Fruit fly (Drosophila melanogaster): Measurements from ENCODE around the gene GlcAT-S.

GlcAT-S gene

DNA sequence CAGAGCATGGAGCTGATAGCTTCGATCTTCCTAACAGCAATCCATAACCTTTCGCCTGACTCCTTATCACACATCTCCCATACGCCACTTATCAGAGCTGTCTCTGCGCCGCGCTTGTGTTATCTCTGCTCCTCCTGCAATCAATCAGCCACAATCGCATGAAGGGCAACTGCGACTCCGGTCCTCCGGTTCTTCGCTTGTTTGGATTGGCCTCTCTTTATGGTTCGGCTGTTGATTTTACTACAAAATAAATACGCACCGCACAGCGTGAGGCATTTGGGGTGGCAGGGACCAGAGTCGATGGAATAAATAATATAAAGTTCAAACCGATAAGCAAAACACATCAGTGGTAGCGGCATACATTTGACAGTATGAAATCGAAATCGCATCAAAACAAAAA lies 16.8 kb downstream of the GlcAT-S start (continued):
- no peak; the same call in 1 of the 2 replicates for TF ChIP-seq ssp (GFP tag; IDR thresholded peaks at IDR 0.05)
- no peak for TF ChIP-seq twi (tag; optimal IDR thresholded peaks at IDR 0.05)
- TF ChIP-seq CG13775 (GFP tag; optimal IDR thresholded peaks at IDR 0.05) = peak; percentile 12
- TF ChIP-seq sqz (GFP tag; optimal IDR thresholded peaks at IDR 0.05) = peak; percentile 60
- peak in 1 of 2 experiments; percentile 63 for TF ChIP-seq dpn (GFP tag; optimal IDR thresholded peaks at IDR 0.05)
- peak; percentile 42; the same call in 1 of the 2 replicates for TF ChIP-seq peb (GFP tag; IDR thresholded peaks at IDR 0.05)
- peak; percentile 31; the same call in 1 of the 2 replicates for TF ChIP-seq CG1024 (GFP tag; IDR thresholded peaks at IDR 0.05)
- no peak for TF ChIP-seq BEAF-32 (GFP tag; optimal IDR thresholded peaks at IDR 0.05)
- TF ChIP-seq fd96Cb (tag; optimal IDR thresholded peaks at IDR 0.05) = peak; percentile 47
- TF ChIP-seq Ets65A (GFP tag) = peak; percentile 87
- peak; percentile 1 for TF ChIP-seq disco-r (GFP tag; optimal IDR thresholded peaks at IDR 0.05)
- no peak for TF ChIP-seq tll (GFP tag; optimal IDR thresholded peaks at IDR 0.05)
- peak; percentile 67; the same call in 1 of the 3 replicates for TF ChIP-seq gce (GFP tag; IDR thresholded peaks at IDR 0.05)
- peak; percentile 54 for TF ChIP-seq CG17568 (GFP tag; optimal IDR thresholded peaks at IDR 0.05)
- peak; percentile 52 for TF ChIP-seq Nf-YB (GFP tag; optimal IDR thresholded peaks at IDR 0.05)
- TF ChIP-seq CG12744 (GFP tag; optimal IDR thresholded peaks at IDR 0.05) = no peak
- peak; percentile 20 for TF ChIP-seq exex (tag; optimal IDR thresholded peaks at IDR 0.05)
- TF ChIP-seq CG13624 (GFP tag; optimal IDR thresholded peaks at IDR 0.05) = no peak
- TF ChIP-seq CG6854 (GFP tag; optimal IDR thresholded peaks at IDR 0.05) = no peak
- no peak for TF ChIP-seq cato (GFP tag; optimal IDR thresholded peaks at IDR 0.05; ENCODE audit: borderline replicate concordance)
- peak; percentile 24 for TF ChIP-seq pros (GFP tag; optimal IDR thresholded peaks at IDR 0.05)
- peak; percentile 71 for TF ChIP-seq CG17359 (tag; optimal IDR thresholded peaks at IDR 0.05)
- TF ChIP-seq CG16813 (GFP tag; IDR thresholded peaks at IDR 0.05; ENCODE audit: partially characterized antibody) = no peak
- peak; percentile 84 for TF ChIP-seq Awh (GFP tag; IDR thresholded peaks at IDR 0.05)
- TF ChIP-seq CG11560 (tag; IDR thresholded peaks at IDR 0.05) = no peak
- TF ChIP-seq Sox102F (GFP tag; optimal IDR thresholded peaks at IDR 0.05) = no peak
- peak in 1 of 2 experiments; percentile 70 for TF ChIP-seq Hr51 (GFP tag; optimal IDR thresholded peaks at IDR 0.05)
- TF ChIP-seq chn (GFP tag; optimal IDR thresholded peaks at IDR 0.05) = peak; percentile 40
- TF ChIP-seq CG8388 (GFP tag; optimal IDR thresholded peaks at IDR 0.05) = no peak
- peak; percentile 77 for TF ChIP-seq CG15601 (tag; optimal IDR thresholded peaks at IDR 0.05)
- peak; percentile 57 for TF ChIP-seq Sox100B (GFP tag; optimal IDR thresholded peaks at IDR 0.05)
- TF ChIP-seq HLH3B (GFP tag; IDR thresholded peaks at IDR 0.05) = peak; percentile 66; the same call in 1 of the 2 replicates
- peak; percentile 64; the same call in 2 of the 3 replicates for TF ChIP-seq sr (GFP tag; IDR thresholded peaks at IDR 0.05)
- TF ChIP-seq CG8924 (tag; optimal IDR thresholded peaks at IDR 0.05) = peak; percentile 31
- TF ChIP-seq CG1602 (GFP tag; optimal IDR thresholded peaks at IDR 0.05) = peak; percentile 34
- TF ChIP-seq Sry-β (GFP tag; optimal IDR thresholded peaks at IDR 0.05) = peak; percentile 41
- no peak for TF ChIP-seq sc (optimal IDR thresholded peaks at IDR 0.05)
- TF ChIP-seq sc (GFP tag; optimal IDR thresholded peaks at IDR 0.05) = peak; percentile 51
- TF ChIP-seq cg (GFP tag; optimal IDR thresholded peaks at IDR 0.05) = no peak
- TF ChIP-seq nau (GFP tag; optimal IDR thresholded peaks at IDR 0.05) = peak; percentile 10
- peak; percentile 38 for TF ChIP-seq her (GFP tag; optimal IDR thresholded peaks at IDR 0.05)
- TF ChIP-seq CG7372 (GFP tag; IDR thresholded peaks at IDR 0.05) = no peak

Measured in whole organism, embryonic.